Worm (Caenorhabditis elegans) whole organism, L2 larva: ENCODE results near the gene F14D7.9.
"Not testable (repeated sequence)": the region's sequence is repeated elsewhere in the genome, so short reads cannot be mapped to it uniquely, and the experiment has no call there.

ENCODE experiments used
- ZK546.5 ChIP-seq: sonication (generic microtip); optimal IDR thresholded peaks from 2 replicates; lab custom pipeline; 2017; ENCODE audit warnings: missing biosample characterization, missing genetic modification characterization
- aly-2 ChIP-seq: fragments of 150-350 bp; optimal IDR thresholded peaks from 2 replicates; lab custom pipeline; 2014; ENCODE audit warnings: missing biosample characterization, missing genetic modification characterization
- blmp-1 ChIP-seq: sonication (generic microtip); optimal IDR thresholded peaks from 2 replicates; lab custom pipeline; 2017; ENCODE audit warnings: missing genetic modification characterization, mild to moderate bottlenecking, missing compliant biosample characterization, antibody characterized with exemption, moderate library complexity; ENCODE audit not compliant: insufficient read depth
- lin-13 ChIP-seq: fragments of 150-350 bp; optimal IDR thresholded peaks from 2 replicates; lab custom pipeline; 2014; ENCODE audit warnings: missing biosample characterization, missing genetic modification reagents, missing genetic modification characterization
- mbf-1 ChIP-seq: sonication (generic microtip); optimal IDR thresholded peaks from 2 replicates; lab custom pipeline; 2017; ENCODE audit warnings: missing biosample characterization, missing genetic modification characterization
- nhr-21 ChIP-seq: fragments of 150-350 bp; optimal IDR thresholded peaks from 2 replicates; lab custom pipeline; 2014; ENCODE audit warnings: missing biosample characterization, missing genetic modification characterization
- nhr-237 ChIP-seq: fragments of 150-350 bp; optimal IDR thresholded peaks from 2 replicates; lab custom pipeline; 2014; ENCODE audit warnings: missing biosample characterization, missing genetic modification characterization
- nhr-25 ChIP-seq: fragments of 150-350 bp; sonication (generic microtip); optimal IDR thresholded peaks from 3 replicates; lab custom pipeline; 2014; ENCODE audit warnings: missing biosample characterization, missing genetic modification characterization
- skn-1 ChIP-seq: sonication (generic microtip); optimal IDR thresholded peaks from 2 replicates; lab custom pipeline; 2017; ENCODE audit warnings: missing biosample characterization, missing genetic modification characterization
- ztf-4 ChIP-seq: fragments of 150-350 bp; optimal IDR thresholded peaks from 2 replicates; lab custom pipeline; 2014; ENCODE audit warnings: missing biosample characterization, missing genetic modification characterization

- TF ChIP-seq skn-1; nhr-25; blmp-1; nhr-21 (tag; lab: Kevin White, UChicago); nhr-237 (tag; lab: Kevin White, UChicago); lin-13 (GFP tag; lab: Kevin White, UChicago); mbf-1; aly-2; ZK546.5 (tag; lab: Kevin White, UChicago); ztf-4 (tag; lab: Kevin White, UChicago): not testable (repeated sequence)
These were observed 17.0 kb upstream of the F14D7.9 start for ce11 chrV:14277456-14277855.
